Worm (Caenorhabditis elegans) whole organism, L4 larva: ENCODE results near the gene act-2.
A peak's percentile ranks its signal among the peaks of the same experiment; 100 is the strongest.

Source experiments
- F49E8.2 ChIP-seq: sonication (generic microtip); optimal IDR thresholded peaks from 2 replicates; lab custom pipeline; 2016; ENCODE audit warnings: missing compliant biosample characterization, mild to moderate bottlenecking, missing genetic modification characterization, borderline replicate concordance
- R02D3.7 ChIP-seq: fragments of 150-350 bp; sonication (generic microtip); optimal IDR thresholded peaks from 3 replicates; lab custom pipeline; 2014; ENCODE audit warnings: missing biosample characterization, missing genetic modification characterization
- T20F7.1 ChIP-seq: fragments of 200-800 bp; sonication (Bioruptor generic); optimal IDR thresholded peaks from 2 replicates; lab custom pipeline; 2018; ENCODE audit warnings: mild to moderate bottlenecking, missing genetic modification characterization, missing compliant biosample characterization
- T26A8.4 ChIP-seq: fragments of 200-800 bp; sonication (Bioruptor generic); IDR thresholded peaks from 2 replicates; pipeline ENCODE4 v1.3.6; 2022; ENCODE audit warnings: missing genetic modification characterization, missing compliant biosample characterization
- Y75B8A.6 ChIP-seq: fragments of 200-800 bp; sonication (Bioruptor generic); IDR thresholded peaks from 2 replicates; pipeline ENCODE4 v1.3.6; 2022; ENCODE audit warnings: missing genetic modification reagents, missing genetic modification characterization, missing compliant biosample characterization
- aha-1 ChIP-seq: fragments of 150-350 bp; peaks from one replicate; lab custom pipeline; 2014; ENCODE audit warnings: missing biosample characterization, missing genetic modification characterization
- ama-1 ChIP-seq: fragments of 150-350 bp; optimal IDR thresholded peaks from 2 replicates; lab custom pipeline; 2014; ENCODE audit warnings: inconsistent platforms, mixed read lengths
- ceh-20 ChIP-seq: fragments of 200-800 bp; sonication (Bioruptor generic); IDR thresholded peaks from 2 replicates; pipeline ENCODE4 v1.3.6; 2022; ENCODE audit warnings: missing genetic modification reagents, missing genetic modification characterization, missing compliant biosample characterization
- ceh-28 ChIP-seq: fragments of 150-350 bp; optimal IDR thresholded peaks from 2 replicates; lab custom pipeline; 2014; ENCODE audit warnings: missing biosample characterization, missing genetic modification reagents, missing genetic modification characterization
- ceh-62 ChIP-seq: sonication (generic microtip); optimal IDR thresholded peaks from 2 replicates; lab custom pipeline; 2017; ENCODE audit warnings: missing biosample characterization, missing genetic modification characterization
- dmd-8 ChIP-seq: fragments of 200-800 bp; sonication (Bioruptor generic); IDR thresholded peaks from 2 replicates; pipeline ENCODE4 v1.3.6; 2022; ENCODE audit warnings: missing genetic modification characterization, missing compliant biosample characterization
- egl-27 ChIP-seq: sonication (generic microtip); optimal IDR thresholded peaks from 3 replicates; lab custom pipeline; 2017; ENCODE audit warnings: missing biosample characterization, missing genetic modification reagents, missing genetic modification characterization
- hmg-1.1 ChIP-seq: fragments of 200-800 bp; sonication (Bioruptor generic); IDR thresholded peaks from 2 replicates; pipeline ENCODE4 v1.3.6; 2022; ENCODE audit warnings: missing genetic modification reagents, missing genetic modification characterization, missing compliant biosample characterization
- lin-38 ChIP-seq: fragments of 200-800 bp; sonication (Bioruptor generic); IDR thresholded peaks from 2 replicates; pipeline ENCODE4 v1.3.6; 2022; ENCODE audit warnings: missing genetic modification reagents, missing genetic modification characterization, missing compliant biosample characterization
- madf-5 ChIP-seq, 2 experiments: fragments of 200-800 bp; sonication (Bioruptor generic); IDR thresholded peaks; 2 replicates each; pipeline ENCODE4 v1.3.6; 2022; ENCODE audit warnings: missing compliant biosample characterization in 2 of 2, missing genetic modification characterization in 2 of 2
- mdl-1 ChIP-seq, 2 experiments: fragments of 150-350 bp in 1 of 2; sonication (generic microtip) in 1 of 2; optimal IDR thresholded peaks; 2 replicates each; lab custom pipeline; 2014 to 2017; ENCODE audit warnings: missing biosample characterization in 2 of 2, missing genetic modification characterization in 2 of 2
- mdt-29 ChIP-seq: fragments of 200-800 bp; sonication (Bioruptor generic); IDR thresholded peaks from 2 replicates; pipeline ENCODE4 v1.3.6; 2022; ENCODE audit warnings: missing genetic modification reagents, missing genetic modification characterization, missing compliant biosample characterization
- nhr-237 ChIP-seq: sonication (generic microtip); optimal IDR thresholded peaks from 2 replicates; lab custom pipeline; 2017; ENCODE audit warnings: missing biosample characterization, missing genetic modification characterization
- nhr-28 ChIP-seq: fragments of 150-350 bp; optimal IDR thresholded peaks from 2 replicates; lab custom pipeline; 2014; ENCODE audit warnings: missing biosample characterization, missing genetic modification characterization
- nhr-48 ChIP-seq: sonication (generic microtip); optimal IDR thresholded peaks from 2 replicates; lab custom pipeline; 2016; ENCODE audit warnings: mild to moderate bottlenecking, missing genetic modification characterization, missing compliant biosample characterization
- nhr-77 ChIP-seq: fragments of 150-350 bp; optimal IDR thresholded peaks from 2 replicates; lab custom pipeline; 2014; ENCODE audit warnings: missing biosample characterization, missing genetic modification characterization
- sdz-12 ChIP-seq: fragments of 200-800 bp; sonication (Bioruptor generic); optimal IDR thresholded peaks from 2 replicates; lab custom pipeline; 2018; ENCODE audit warnings: mild to moderate bottlenecking, missing genetic modification characterization, missing compliant biosample characterization
- snpc-4 ChIP-seq: fragments of 150-350 bp; optimal IDR thresholded peaks from 2 replicates; lab custom pipeline; 2014; ENCODE audit warnings: missing biosample characterization, missing genetic modification characterization
- tra-1 ChIP-seq: fragments of 200-800 bp; sonication (Bioruptor generic); IDR thresholded peaks from 2 replicates; pipeline ENCODE4 v1.3.6; 2022; ENCODE audit warnings: missing genetic modification reagents, missing genetic modification characterization, missing compliant biosample characterization
- unc-130 ChIP-seq: sonication (generic microtip); optimal IDR thresholded peaks from 2 replicates; lab custom pipeline; 2016; ENCODE audit warnings: missing genetic modification reagents, missing genetic modification characterization, missing compliant biosample characterization
- unc-62 ChIP-seq, 3 experiments: fragments of 150-350 bp in 1 of 3; sonication (generic microtip); optimal IDR thresholded peaks in 2 of 3; peaks in 1 of 3; 1 replicate in 1 of 3; 2 replicates in 2 of 3; lab custom pipeline; 2014 to 2017; ENCODE audit warnings: missing biosample characterization in 3 of 3, missing genetic modification characterization in 3 of 3, missing genetic modification reagents in 3 of 3, missing genotype in 1 of 3

act-2 gene

DNA sequence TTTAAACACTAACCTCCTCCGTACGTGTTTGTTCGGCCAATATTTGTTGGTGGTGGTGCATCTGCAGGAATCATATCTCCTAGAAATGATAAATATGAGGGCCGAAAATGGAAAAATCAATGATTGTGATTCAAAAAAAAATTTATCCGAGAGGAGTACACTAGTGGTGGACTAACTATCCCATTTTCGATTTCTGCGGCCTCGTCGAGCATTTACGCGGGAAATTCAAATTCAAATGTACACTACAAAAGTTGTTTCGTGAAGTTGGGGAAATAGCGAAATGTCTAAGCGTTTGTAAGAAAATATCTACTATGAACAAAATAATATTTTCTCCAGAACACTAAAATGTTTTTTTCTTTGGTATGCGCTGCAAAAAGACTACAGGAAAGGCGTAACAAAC lies 48.6 kb downstream of the act-2 start (continued):
- no peak for TF ChIP-seq Y75B8A.6 (GFP tag; lab: Robert Waterston, UW)
- no peak for TF ChIP-seq madf-5 (GFP tag; IDR thresholded peaks at IDR 0.05; lab: Robert Waterston, UW)
- TF ChIP-seq nhr-28 (tag; lab: Kevin White, UChicago) = peak; percentile 33
- no peak for TF ChIP-seq R02D3.7 (tag; lab: Kevin White, UChicago)
- peak; percentile 42 for TF ChIP-seq T20F7.1
- no peak for TF ChIP-seq nhr-237 (tag; lab: Kevin White, UChicago)
- TF ChIP-seq ceh-28 (tag; lab: Kevin White, UChicago) = no peak
- TF ChIP-seq egl-27 (tag; lab: Kevin White, UChicago) = no peak
- no peak for TF ChIP-seq sdz-12 (GFP tag; lab: Kevin White, UChicago)
- TF ChIP-seq hmg-1.1 (GFP tag; lab: Robert Waterston, UW) = no peak
- no peak for TF ChIP-seq T26A8.4 (GFP tag; lab: Robert Waterston, UW)
- TF ChIP-seq mdl-1 (tag; optimal IDR thresholded peaks at IDR 0.05; lab: Kevin White, UChicago) = no peak
- TF ChIP-seq ama-1 (lab: Kevin White, UChicago) = no peak
- peak; percentile 88 for TF ChIP-seq unc-130 (GFP tag; lab: Kevin White, UChicago)
- TF ChIP-seq nhr-77 (tag; lab: Kevin White, UChicago) = no peak
- TF ChIP-seq nhr-48 (tag; lab: Kevin White, UChicago) = no peak
- peak; percentile 69 for TF ChIP-seq lin-38
- no peak for TF ChIP-seq dmd-8
- TF ChIP-seq ceh-62 (tag; lab: Kevin White, UChicago) = no peak
- TF ChIP-seq snpc-4 = no peak
- TF ChIP-seq mdt-29 (GFP tag; lab: Robert Waterston, UW) = no peak
- no peak for TF ChIP-seq tra-1
- TF ChIP-seq F49E8.2 (tag; lab: Kevin White, UChicago) = peak; percentile 27
- no peak for TF ChIP-seq ceh-20 (GFP tag; lab: Robert Waterston, UW)

DNA sequence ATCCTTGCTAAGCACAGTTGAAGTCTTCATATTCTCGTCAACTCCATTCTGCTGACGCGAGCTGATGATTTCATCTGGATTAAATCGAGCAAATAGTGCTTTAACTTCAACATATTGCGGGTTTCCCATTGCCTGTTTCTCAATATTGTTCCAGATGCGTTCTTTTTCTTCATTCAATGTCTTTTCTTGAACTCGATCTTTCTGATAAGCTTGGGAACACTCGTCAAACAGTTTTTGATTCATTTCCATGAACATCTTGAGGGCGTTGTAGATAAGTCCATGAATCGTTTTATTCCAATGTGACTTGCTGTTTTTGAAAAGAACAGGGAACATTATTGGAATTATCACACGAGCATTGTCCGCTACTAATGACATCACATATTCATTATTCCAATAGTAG lies 50.2 kb downstream of the act-2 start:
- TF ChIP-seq unc-62 (GFP tag; optimal IDR thresholded peaks at IDR 0.05 in 1 of 2; lab: Kevin White, UChicago) (peak in 1 of 2 experiments; percentile 60), unc-62 (tag; optimal IDR thresholded peaks at IDR 0.05; lab: Kevin White, UChicago) (no peak), aha-1 (tag; lab: Kevin White, UChicago) (peak; percentile 92), sdz-12 (GFP tag; lab: Kevin White, UChicago) (no peak)
